Fruit fly (Drosophila melanogaster) whole organism, pupa: Measurements from ENCODE around the gene bocks.
A peak's percentile ranks its signal among the peaks of the same experiment; 100 is the strongest.

Source experiments
- CG17806 ChIP-seq: fragments of 200-800 bp; sonication (Bioruptor generic); optimal IDR thresholded peaks from 2 replicates; lab custom pipeline; 2018; ENCODE audit warnings: missing biosample characterization, mild to moderate bottlenecking, missing genetic modification characterization, moderate library complexity
- CG32121 ChIP-seq: fragments of 200-800 bp; sonication (Bioruptor generic); IDR thresholded peaks from 2 replicates; pipeline ENCODE4 v1.3.6; 2022; ENCODE audit warnings: missing biosample characterization, missing genetic modification characterization
- CG9948 ChIP-seq: fragments of 200-800 bp; sonication (Bioruptor generic); optimal IDR thresholded peaks from 2 replicates; lab custom pipeline; 2018; ENCODE audit warnings: missing biosample characterization, mild to moderate bottlenecking, missing genetic modification characterization, moderate library complexity
- D1 ChIP-seq: fragments of 200-800 bp; sonication (Bioruptor generic); optimal IDR thresholded peaks from 2 replicates; lab custom pipeline; 2018; ENCODE audit warnings: missing biosample characterization, mild to moderate bottlenecking, missing genetic modification characterization, moderate library complexity
- EcR ChIP-seq: fragments of 200-800 bp; sonication (Bioruptor generic); optimal IDR thresholded peaks from 3 replicates; lab custom pipeline; 2019; ENCODE audit warnings: missing biosample characterization, missing genetic modification characterization, mild to moderate bottlenecking, moderate library complexity, missing genetic modification reagents
- Ets98B ChIP-seq: fragments of 200-800 bp; sonication (Bioruptor generic); IDR thresholded peaks from 2 replicates; pipeline ENCODE4 v1.3.6; 2022; ENCODE audit warnings: missing biosample characterization, missing genetic modification characterization
- Pif1A ChIP-seq: fragments of 200-800 bp; sonication (Bioruptor generic); optimal IDR thresholded peaks from 3 replicates; lab custom pipeline; 2016; ENCODE audit warnings: missing biosample characterization, missing genetic modification characterization
- Pif1B ChIP-seq: fragments of 200-800 bp; sonication (Bioruptor generic); optimal IDR thresholded peaks from 3 replicates; lab custom pipeline; 2016; ENCODE audit warnings: missing biosample characterization, missing genetic modification characterization
- Snoo ChIP-seq: fragments of 200-800 bp; sonication (Bioruptor generic); optimal IDR thresholded peaks from 3 replicates; lab custom pipeline; 2017; ENCODE audit warnings: missing biosample characterization, mild to moderate bottlenecking, missing genetic modification characterization, inconsistent platforms
- gl ChIP-seq: fragments of 200-800 bp; sonication (Bioruptor generic); optimal IDR thresholded peaks from 2 replicates; lab custom pipeline; 2018; ENCODE audit warnings: missing biosample characterization, mild to moderate bottlenecking, missing genetic modification characterization
- rn ChIP-seq: fragments of 200-800 bp; sonication (Bioruptor generic); IDR thresholded peaks from 2 replicates; pipeline ENCODE4 v1.3.6; 2022; ENCODE audit warnings: missing biosample characterization, missing genetic modification characterization

dm6 chr3R:9618331-9618730 lies 27.5 kb upstream of the bocks start:
- TF ChIP-seq EcR (GFP tag; lab: Kevin White, UChicago) (no peak), D1 (tag; lab: Kevin White, UChicago) (no peak), Snoo (tag; lab: Kevin White, UChicago) (peak; percentile 13), CG9948 (peak; percentile 51), CG32121 (GFP tag; lab: Robert Waterston, UW) (peak; percentile 93), gl (tag; lab: Kevin White, UChicago) (no peak), CG17806 (tag; lab: Kevin White, UChicago) (peak; percentile 51), Pif1A (GFP tag; lab: Kevin White, UChicago) (peak; percentile 54), Ets98B (peak; percentile 92), Pif1B (GFP tag; lab: Kevin White, UChicago) (peak; percentile 10), rn (peak; percentile 81)
